Worm (Caenorhabditis elegans): ENCODE data around the gene sorb-1.

Gene sorb-1

DNA sequence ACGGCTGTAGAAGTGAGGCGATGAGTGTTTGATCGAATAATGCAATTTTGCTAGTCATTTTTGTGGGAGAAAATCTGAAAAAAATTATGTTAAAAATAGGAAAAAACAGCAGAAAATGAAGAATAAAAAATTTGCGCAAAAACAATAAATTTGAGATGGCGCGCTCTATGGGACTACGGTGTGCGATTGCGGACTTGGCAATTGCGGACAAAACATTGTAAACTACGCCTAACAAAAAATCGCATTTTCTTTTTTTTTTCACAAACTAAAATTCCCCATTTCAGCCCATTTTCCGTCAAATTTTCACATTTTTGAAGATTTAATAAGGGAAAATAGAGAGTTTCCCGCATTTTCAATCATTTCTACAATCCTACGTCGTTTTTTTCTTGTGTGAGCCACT lies 38.5 kb downstream of the sorb-1 start, which contains the start of the genes sas-6 and Y45F10D.7 (continued):
- TF ChIP-seq unc-42 (tag; optimal IDR thresholded peaks at IDR 0.05) (peak; percentile 61), C38D4.7 (GFP tag; optimal IDR thresholded peaks at IDR 0.05) (no peak), F13H6.1 (tag; optimal IDR thresholded peaks at IDR 0.05) (no peak), hlh-6 (tag; optimal IDR thresholded peaks at IDR 0.05) (no peak), ceh-34 (tag; optimal IDR thresholded peaks at IDR 0.05) (peak; percentile 37)

DNA sequence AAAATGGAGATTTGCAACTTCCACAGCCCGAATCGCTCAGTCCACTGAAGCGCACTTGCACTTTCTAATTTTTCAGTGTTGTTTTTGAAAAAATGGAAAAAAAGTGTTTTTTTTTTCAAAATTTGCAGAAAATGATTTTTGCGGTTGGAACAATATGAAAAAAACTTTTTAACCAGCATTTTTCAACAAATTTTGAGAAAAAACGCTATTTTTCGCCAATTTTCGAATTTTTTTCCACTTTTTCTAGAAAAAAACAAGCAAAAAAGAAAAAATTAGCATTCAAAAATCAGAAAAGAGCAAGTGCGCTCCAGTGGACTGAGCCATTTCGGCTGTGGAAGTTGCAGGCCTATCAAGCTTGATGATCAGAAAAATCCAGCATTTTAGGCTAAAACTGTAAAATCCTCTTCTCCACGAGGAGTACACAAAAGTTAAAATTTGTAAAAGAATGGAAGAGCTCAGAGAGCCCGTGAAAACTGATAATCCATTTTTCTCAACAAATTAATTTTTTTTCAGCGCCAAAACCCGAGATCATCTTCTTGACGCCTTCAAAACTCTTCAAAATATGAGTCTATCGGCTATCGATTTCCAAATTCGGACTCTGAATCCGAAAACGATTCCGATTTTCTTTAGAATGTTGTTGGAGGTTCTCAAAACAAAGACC lies 45.2 kb downstream of the sorb-1 start:
- no peak for TF ChIP-seq pax-1 (tag; optimal IDR thresholded peaks at IDR 0.05)
- TF ChIP-seq pha-2 (tag; optimal IDR thresholded peaks at IDR 0.05), result no peak
- TF ChIP-seq C08G9.2 (tag; optimal IDR thresholded peaks at IDR 0.05), result no peak
- TF ChIP-seq sox-2 (GFP tag; IDR thresholded peaks at IDR 0.05), result no peak

DNA sequence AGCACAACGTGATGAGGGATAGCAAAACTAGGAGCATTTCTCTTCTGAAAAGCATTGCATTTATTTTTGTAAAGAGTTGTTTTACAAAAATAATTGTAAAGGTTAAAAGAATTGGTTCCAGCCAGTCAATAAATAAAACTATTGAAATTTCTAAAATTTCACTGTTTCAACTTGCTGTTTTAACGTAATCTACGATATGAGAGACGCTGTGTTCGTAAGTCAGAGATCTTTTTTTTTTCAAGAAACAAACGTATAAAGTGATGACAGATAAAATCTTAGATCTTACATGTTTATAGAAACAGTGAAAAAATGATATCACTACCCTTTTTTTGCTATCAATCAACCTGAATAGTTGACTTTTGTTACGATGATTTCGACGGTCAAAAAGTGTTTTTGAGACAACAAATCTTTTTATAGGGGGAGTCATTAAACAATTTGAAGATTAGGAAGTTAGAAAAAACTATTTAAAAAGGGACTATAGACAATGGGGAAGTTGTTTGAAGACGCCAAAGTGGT lies 47.8 kb downstream of the sorb-1 start, which contains the start of gene Y45F10D.6:
Y45F10D.6 (minus strand) TSS at position 51 of the 516 bp plus-strand sequence.
- TF ChIP-seq eyg-1 (tag; optimal IDR thresholded peaks at IDR 0.05) (no peak), syd-9 (tag; optimal IDR thresholded peaks at IDR 0.05) (no peak), unc-42 (tag; optimal IDR thresholded peaks at IDR 0.05) (no peak), F13H6.1 (tag; optimal IDR thresholded peaks at IDR 0.05) (no peak), hlh-30 (tag; optimal IDR thresholded peaks at IDR 0.05; ENCODE audit: insufficient read depth) (no peak), hlh-8 (tag; optimal IDR thresholded peaks at IDR 0.05) (no peak), dve-1 (tag; optimal IDR thresholded peaks at IDR 0.05) (no peak), fkh-6 (tag; optimal IDR thresholded peaks at IDR 0.05) (no peak)

DNA sequence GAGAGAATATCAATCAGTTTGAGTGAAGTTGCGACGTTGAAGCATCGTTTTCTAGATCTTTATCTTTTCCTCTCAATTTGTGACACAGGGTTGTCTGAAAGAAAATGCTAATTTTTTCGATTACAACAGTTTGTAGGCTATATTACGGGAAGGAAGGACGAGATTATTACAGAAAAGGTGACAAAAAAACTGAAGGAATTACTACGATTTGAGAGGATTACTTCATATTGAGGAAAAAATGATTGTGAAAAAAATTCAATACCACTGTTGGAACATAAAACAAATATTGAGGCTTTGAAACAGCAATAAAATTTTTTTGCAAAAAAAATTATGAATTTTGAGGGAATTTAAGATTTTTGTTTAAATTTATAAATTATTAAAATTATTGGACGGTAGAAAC lies 57.6 kb downstream of the sorb-1 start, which contains the start of gene Y45F10D.14:
Y45F10D.14 (minus strand) TSS at position 101 of the 400 bp plus-strand sequence.
- TF ChIP-seq madf-2 (tag; optimal IDR thresholded peaks at IDR 0.05) (no peak), hlh-6 (tag; optimal IDR thresholded peaks at IDR 0.05) (no peak), pha-4 (tag; optimal IDR thresholded peaks at IDR 0.05) (no peak), ceh-9 (tag; optimal IDR thresholded peaks at IDR 0.05) (no peak), lim-6 (tag; optimal IDR thresholded peaks at IDR 0.05) (no peak), K09A11.1 (tag; optimal IDR thresholded peaks at IDR 0.05; ENCODE audit: insufficient read depth) (no peak), ahr-1 (tag; optimal IDR thresholded peaks at IDR 0.05) (no peak), pqm-1 (tag; optimal IDR thresholded peaks at IDR 0.05) (no peak), hlh-30 (tag; optimal IDR thresholded peaks at IDR 0.05; ENCODE audit: insufficient read depth) (no peak), ceh-48 (tag; optimal IDR thresholded peaks at IDR 0.05) (no peak), pros-1 (tag; optimal IDR thresholded peaks at IDR 0.05) (no peak), unc-3 (GFP tag; conservative IDR thresholded peaks at IDR 0.05) (no peak), unc-3 (tag; optimal IDR thresholded peaks at IDR 0.05) (no peak), ama-1 (optimal IDR thresholded peaks at IDR 0.05) (no peak), F13H6.1 (tag; optimal IDR thresholded peaks at IDR 0.05) (no peak), lin-11 (tag; optimal IDR thresholded peaks at IDR 0.05) (no peak)

Measured in whole organism, late embryonic.